Worm (Caenorhabditis elegans) whole organism, midembryonic: ENCODE data around the gene Y12A6A.1.

Source experiments
- T22C8.4 ChIP-seq: fragments of 200-800 bp; sonication (Bioruptor generic); IDR thresholded peaks from 2 replicates; pipeline ENCODE4 v1.3.6; 2022; ENCODE audit warnings: missing genetic modification characterization, missing compliant biosample characterization
- flt-1 ChIP-seq: fragments of 200-800 bp; sonication (Bioruptor generic); IDR thresholded peaks from 2 replicates; pipeline ENCODE4 v1.3.6; 2022; ENCODE audit warnings: missing genetic modification characterization, missing compliant biosample characterization
- klf-2 ChIP-seq: fragments of 200-800 bp; sonication (Bioruptor generic); conservative IDR thresholded peaks from 2 replicates; pipeline ENCODE4 v1.3.6; 2022; ENCODE audit warnings: missing genetic modification reagents, missing genetic modification characterization, missing compliant biosample characterization
- med-1 ChIP-seq: sonication (generic microtip); optimal IDR thresholded peaks from 2 replicates; lab custom pipeline; 2017; ENCODE audit warnings: missing genetic modification characterization, mild to moderate bottlenecking, missing compliant biosample characterization, antibody characterized with exemption, missing genetic modification reagents; ENCODE audit not compliant: insufficient read depth
- ref-1 ChIP-seq: fragments of 200-800 bp; sonication (Bioruptor generic); conservative IDR thresholded peaks from 2 replicates; pipeline ENCODE4 v1.3.6; 2022; ENCODE audit warnings: missing genetic modification reagents, missing genetic modification characterization, missing compliant biosample characterization

DNA sequence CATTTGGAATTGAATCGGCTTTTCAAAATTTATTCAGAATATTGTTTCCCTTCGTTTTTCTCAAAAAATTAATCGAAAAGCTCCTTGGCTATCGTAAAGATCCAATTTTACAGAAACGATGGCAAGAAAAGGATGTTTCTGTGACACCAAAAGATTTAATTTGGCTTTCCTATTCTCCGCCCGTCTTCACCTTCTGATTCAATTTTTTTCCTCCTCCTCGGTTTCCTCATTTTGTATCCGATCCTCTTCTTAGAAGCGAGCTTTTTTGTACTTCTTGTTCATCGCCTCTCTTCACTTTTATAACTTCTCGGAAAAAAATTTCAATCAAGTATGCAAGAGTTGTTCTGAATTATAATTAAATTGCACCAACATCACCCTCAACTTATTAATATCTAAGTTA lies 11.5 kb downstream of the Y12A6A.1 start:
- no peak for TF ChIP-seq flt-1 (GFP tag; lab: Robert Waterston, UW)
- TF ChIP-seq med-1 (GFP tag; lab: Kevin White, UChicago), result no peak
- no peak for TF ChIP-seq T22C8.4 (GFP tag; lab: Robert Waterston, UW)
- no peak for TF ChIP-seq klf-2 (GFP tag; lab: Robert Waterston, UW)
- TF ChIP-seq ref-1, result no peak
